Worm (Caenorhabditis elegans) whole organism, L1 larva: ENCODE data around the gene K03B4.1.

Source experiments
- dpl-1 ChIP-seq, 3 experiments: fragments of 150-350 bp in 2 of 3; sonication (generic microtip) in 1 of 3; optimal IDR thresholded peaks; 2 replicates each; lab custom pipeline; 2014 to 2017; ENCODE audit warnings: missing biosample characterization in 3 of 3, missing genetic modification characterization in 3 of 3, missing genetic modification reagents in 3 of 3
- lin-15B ChIP-seq: fragments of 150-350 bp; sonication (generic microtip); optimal IDR thresholded peaks from 3 replicates; lab custom pipeline; 2014; ENCODE audit warnings: missing biosample characterization, missing genetic modification characterization
- lir-3 ChIP-seq: sonication (generic microtip); optimal IDR thresholded peaks from 2 replicates; lab custom pipeline; 2016; ENCODE audit warnings: mild to moderate bottlenecking, missing genetic modification characterization, moderate library complexity, missing compliant biosample characterization; ENCODE audit not compliant: poor library complexity
- mdl-1 ChIP-seq, 2 experiments: fragments of 150-350 bp; optimal IDR thresholded peaks; 2 replicates each; lab custom pipeline; 2014 to 2017; ENCODE audit warnings: missing biosample characterization in 2 of 2, missing genetic modification characterization in 2 of 2, inconsistent platforms in 1 of 2
- nhr-237 ChIP-seq: fragments of 150-350 bp; optimal IDR thresholded peaks from 2 replicates; lab custom pipeline; 2014; ENCODE audit warnings: missing biosample characterization, missing genetic modification characterization
- nhr-47 ChIP-seq: sonication (generic microtip); optimal IDR thresholded peaks from 2 replicates; lab custom pipeline; 2016; ENCODE audit warnings: mild to moderate bottlenecking, missing genetic modification characterization, moderate library complexity, missing compliant biosample characterization
- nhr-71 ChIP-seq: sonication (generic microtip); optimal IDR thresholded peaks from 2 replicates; lab custom pipeline; 2016; ENCODE audit warnings: mild to moderate bottlenecking, missing genetic modification characterization, moderate library complexity, missing compliant biosample characterization
- snpc-4 ChIP-seq: fragments of 150-350 bp; optimal IDR thresholded peaks from 2 replicates; lab custom pipeline; 2014; ENCODE audit warnings: missing biosample characterization, missing genetic modification characterization
- unc-30 ChIP-seq: sonication (generic microtip); optimal IDR thresholded peaks from 2 replicates; lab custom pipeline; 2017; ENCODE audit warnings: missing biosample characterization, missing genetic modification characterization

ce11 chrV:4691657-4692056, 2.5 kb downstream of the K03B4.1 start:
- TF ChIP-seq snpc-4 (tag; lab: Kevin White, UChicago) (no peak), lin-15B (tag; lab: Kevin White, UChicago) (no peak), mdl-1 (tag; optimal IDR thresholded peaks at IDR 0.05; lab: Kevin White, UChicago) (no peak), nhr-71 (tag; lab: Kevin White, UChicago) (no peak), nhr-47 (tag; lab: Kevin White, UChicago) (no peak), unc-30 (no peak), nhr-237 (tag; lab: Kevin White, UChicago) (no peak), lir-3 (tag; lab: Kevin White, UChicago) (no peak), dpl-1 (GFP tag; optimal IDR thresholded peaks at IDR 0.05; lab: Kevin White, UChicago) (no peak)
